Fruit fly (Drosophila melanogaster): ENCODE results near the gene CG1113.

- TF ChIP-seq Snoo (tag; optimal IDR thresholded peaks at IDR 0.05): no peak
- TF ChIP-seq EcR (GFP tag; optimal IDR thresholded peaks at IDR 0.05): no peak
- TF ChIP-seq CG32121 (GFP tag; IDR thresholded peaks at IDR 0.05): no peak
- TF ChIP-seq CG4496 (GFP tag; IDR thresholded peaks at IDR 0.05): no peak
- no peak for TF ChIP-seq CG17806 (tag; optimal IDR thresholded peaks at IDR 0.05)
- no peak for TF ChIP-seq rn (GFP tag; IDR thresholded peaks at IDR 0.05)
- no peak for TF ChIP-seq CG14655 (GFP tag; optimal IDR thresholded peaks at IDR 0.05)
- no peak for TF ChIP-seq CG8159 (tag; optimal IDR thresholded peaks at IDR 0.05)
- no peak for TF ChIP-seq CG12605 (GFP tag; IDR thresholded peaks at IDR 0.05)
- no peak for TF ChIP-seq Pif1B (GFP tag; optimal IDR thresholded peaks at IDR 0.05)
- TF ChIP-seq Pif1A (GFP tag; optimal IDR thresholded peaks at IDR 0.05): no peak
Observed at dm6 chr3R:5226025-5226424, 26.9 kb upstream of the CG1113 start, which contains the start of gene Vps37B.

Data from whole organism, pupa.